Fruit fly (Drosophila melanogaster): ENCODE data around the gene CG42717.

dm6 chr3L:16046387-16047066 lies 13.5 kb upstream of the CG42717 start:
- TF ChIP-seq pzg (GFP tag; optimal IDR thresholded peaks at IDR 0.05) (no peak), otp (GFP tag; IDR thresholded peaks at IDR 0.05) (peak; percentile 55; the same call in 1 of the 3 replicates)

Measured in whole organism, embryonic.